Worm (Caenorhabditis elegans) whole organism, late embryonic: ENCODE data around the gene mpz-3.

Source experiments
- K09A11.1 ChIP-seq: sonication (generic microtip); optimal IDR thresholded peaks from 2 replicates; lab custom pipeline; 2017; ENCODE audit warnings: antibody characterized with exemption, mild to moderate bottlenecking, missing genetic modification characterization, missing compliant biosample characterization; ENCODE audit not compliant: insufficient read depth
- T23F11.4 ChIP-seq: fragments of 200-800 bp; sonication (Bioruptor generic); optimal IDR thresholded peaks from 2 replicates; lab custom pipeline; 2018; ENCODE audit warnings: mild to moderate bottlenecking, missing genetic modification characterization, missing compliant biosample characterization
- ama-1 ChIP-seq: fragments of 150-350 bp; optimal IDR thresholded peaks from 2 replicates; lab custom pipeline; 2014
- ceh-22 ChIP-seq: sonication (generic microtip); optimal IDR thresholded peaks from 2 replicates; lab custom pipeline; 2017; ENCODE audit warnings: missing biosample characterization, missing genetic modification characterization
- ceh-24 ChIP-seq: sonication (generic microtip); optimal IDR thresholded peaks from 2 replicates; lab custom pipeline; 2016; ENCODE audit warnings: mild to moderate bottlenecking, missing genetic modification characterization, missing compliant biosample characterization
- ceh-31 ChIP-seq: sonication (generic microtip); optimal IDR thresholded peaks from 2 replicates; lab custom pipeline; 2016; ENCODE audit warnings: missing genetic modification characterization, missing compliant biosample characterization
- ceh-34 ChIP-seq: sonication (generic microtip); optimal IDR thresholded peaks from 2 replicates; lab custom pipeline; 2016; ENCODE audit warnings: mild to moderate bottlenecking, missing genetic modification characterization, missing compliant biosample characterization
- ceh-45 ChIP-seq: fragments of 200-800 bp; sonication (Bioruptor generic); IDR thresholded peaks from 2 replicates; pipeline ENCODE4 v1.3.6; 2022; ENCODE audit warnings: missing genetic modification reagents, missing genetic modification characterization, missing compliant biosample characterization
- ceh-6 ChIP-seq: fragments of 200-800 bp; sonication (Bioruptor generic); optimal IDR thresholded peaks from 2 replicates; lab custom pipeline; 2018; ENCODE audit warnings: mild to moderate bottlenecking, missing genetic modification characterization, missing compliant biosample characterization
- ceh-9 ChIP-seq: sonication (generic microtip); optimal IDR thresholded peaks from 2 replicates; lab custom pipeline; 2016; ENCODE audit warnings: mild to moderate bottlenecking, missing genetic modification characterization, inconsistent platforms, missing compliant biosample characterization
- dmd-4 ChIP-seq: sonication (generic microtip); optimal IDR thresholded peaks from 2 replicates; lab custom pipeline; 2016; ENCODE audit warnings: borderline replicate concordance, missing genetic modification characterization, missing compliant biosample characterization
- dve-1 ChIP-seq: sonication (generic microtip); optimal IDR thresholded peaks from 2 replicates; lab custom pipeline; 2017; ENCODE audit warnings: antibody characterized with exemption, mild to moderate bottlenecking, missing genetic modification characterization, missing compliant biosample characterization
- ets-4 ChIP-seq: sonication (generic microtip); optimal IDR thresholded peaks from 2 replicates; lab custom pipeline; 2016; ENCODE audit warnings: missing genetic modification characterization, missing compliant biosample characterization
- eyg-1 ChIP-seq: sonication (generic microtip); optimal IDR thresholded peaks from 2 replicates; lab custom pipeline; 2016; ENCODE audit warnings: missing genotype, missing genetic modification characterization, missing compliant biosample characterization
- fax-1 ChIP-seq: sonication (generic microtip); optimal IDR thresholded peaks from 2 replicates; lab custom pipeline; 2016; ENCODE audit warnings: missing genotype, missing genetic modification characterization, missing compliant biosample characterization
- fkh-10 ChIP-seq: fragments of 150-350 bp; optimal IDR thresholded peaks from 2 replicates; lab custom pipeline; 2014; ENCODE audit warnings: missing biosample characterization, missing genetic modification reagents, missing genetic modification characterization
- gmeb-2 ChIP-seq: sonication (generic microtip); optimal IDR thresholded peaks from 2 replicates; lab custom pipeline; 2016; ENCODE audit warnings: missing genetic modification characterization, inconsistent platforms, missing compliant biosample characterization
- hlh-15 ChIP-seq: sonication (generic microtip); optimal IDR thresholded peaks from 2 replicates; lab custom pipeline; 2016; ENCODE audit warnings: missing genetic modification characterization, missing compliant biosample characterization
- hlh-30 ChIP-seq: sonication (generic microtip); optimal IDR thresholded peaks from 2 replicates; lab custom pipeline; 2017; ENCODE audit warnings: antibody characterized with exemption, missing genetic modification characterization, missing compliant biosample characterization; ENCODE audit not compliant: insufficient read depth
- hlh-6 ChIP-seq: sonication (generic microtip); optimal IDR thresholded peaks from 2 replicates; lab custom pipeline; 2016; ENCODE audit warnings: missing genotype, missing genetic modification characterization, missing compliant biosample characterization
- lim-6 ChIP-seq: sonication (generic microtip); optimal IDR thresholded peaks from 2 replicates; lab custom pipeline; 2016; ENCODE audit warnings: missing genetic modification characterization, missing compliant biosample characterization
- lin-11 ChIP-seq: fragments of 200-800 bp; sonication (Bioruptor generic); optimal IDR thresholded peaks from 2 replicates; lab custom pipeline; 2018; ENCODE audit warnings: mild to moderate bottlenecking, missing genetic modification characterization, missing compliant biosample characterization
- madf-2 ChIP-seq: sonication (generic microtip); optimal IDR thresholded peaks from 2 replicates; lab custom pipeline; 2017; ENCODE audit warnings: missing genetic modification characterization, missing compliant biosample characterization
- mec-3 ChIP-seq: sonication (generic microtip); optimal IDR thresholded peaks from 2 replicates; lab custom pipeline; 2016; ENCODE audit warnings: borderline replicate concordance, missing genetic modification characterization, missing compliant biosample characterization
- nfya-1 ChIP-seq: sonication (generic microtip); optimal IDR thresholded peaks from 2 replicates; lab custom pipeline; 2017; ENCODE audit warnings: missing genetic modification characterization, mild to moderate bottlenecking, missing compliant biosample characterization, antibody characterized with exemption, moderate library complexity
- nhr-232 ChIP-seq: sonication (generic microtip); optimal IDR thresholded peaks from 2 replicates; lab custom pipeline; 2016; ENCODE audit warnings: missing genetic modification characterization, missing compliant biosample characterization
- npax-4 ChIP-seq: sonication (generic microtip); optimal IDR thresholded peaks from 2 replicates; lab custom pipeline; 2016; ENCODE audit warnings: missing genetic modification characterization, missing compliant biosample characterization
- odd-2 ChIP-seq: sonication (generic microtip); optimal IDR thresholded peaks from 2 replicates; lab custom pipeline; 2017; ENCODE audit warnings: antibody characterized with exemption, mild to moderate bottlenecking, missing genetic modification characterization, missing compliant biosample characterization
- pha-2 ChIP-seq: sonication (generic microtip); optimal IDR thresholded peaks from 2 replicates; lab custom pipeline; 2017; ENCODE audit warnings: mild to moderate bottlenecking, missing genetic modification characterization, missing compliant biosample characterization
- pha-4 ChIP-seq: fragments of 150-350 bp; optimal IDR thresholded peaks from 2 replicates; lab custom pipeline; 2018; ENCODE audit warnings: missing biosample characterization, missing genetic modification reagents, missing genetic modification characterization
- pqm-1 ChIP-seq: sonication (generic microtip); optimal IDR thresholded peaks from 2 replicates; lab custom pipeline; 2016; ENCODE audit warnings: missing genetic modification characterization, missing compliant biosample characterization
- pros-1 ChIP-seq: fragments of 150-350 bp; optimal IDR thresholded peaks from 2 replicates; lab custom pipeline; 2014; ENCODE audit warnings: missing biosample characterization, missing genetic modification reagents, missing genetic modification characterization
- ref-2 ChIP-seq: sonication (generic microtip); optimal IDR thresholded peaks from 2 replicates; lab custom pipeline; 2016; ENCODE audit warnings: missing genetic modification characterization, missing compliant biosample characterization
- rnt-1 ChIP-seq: sonication (generic microtip); optimal IDR thresholded peaks from 2 replicates; lab custom pipeline; 2016; ENCODE audit warnings: missing genetic modification characterization, missing compliant biosample characterization
- sox-2 ChIP-seq: fragments of 200-800 bp; sonication (Bioruptor generic); IDR thresholded peaks from 2 replicates; pipeline ENCODE4 v1.3.6; 2022; ENCODE audit warnings: missing genetic modification reagents, missing genetic modification characterization, missing compliant biosample characterization
- sox-4 ChIP-seq: sonication (generic microtip); optimal IDR thresholded peaks from 2 replicates; lab custom pipeline; 2017; ENCODE audit warnings: mild to moderate bottlenecking, missing genetic modification characterization, inconsistent platforms, missing compliant biosample characterization
- syd-9 ChIP-seq: sonication (generic microtip); optimal IDR thresholded peaks from 2 replicates; lab custom pipeline; 2016; ENCODE audit warnings: mild to moderate bottlenecking, missing genetic modification characterization, moderate library complexity, missing compliant biosample characterization
- tbx-2 ChIP-seq: sonication (generic microtip); optimal IDR thresholded peaks from 2 replicates; lab custom pipeline; 2016; ENCODE audit warnings: missing genetic modification characterization, missing compliant biosample characterization
- unc-3 ChIP-seq, 2 experiments: fragments of 200-800 bp in 1 of 2; sonication (Bioruptor generic) in 1 of 2; sonication (generic microtip) in 1 of 2; conservative IDR thresholded peaks in 1 of 2; optimal IDR thresholded peaks in 1 of 2; 2 replicates each; pipeline versions ENCODE4 v1.3.6 to Lab custom; 2016 to 2022; ENCODE audit warnings: missing compliant biosample characterization in 2 of 2, missing genetic modification characterization in 2 of 2, missing genetic modification reagents in 1 of 2
- unc-42 ChIP-seq: sonication (generic microtip); optimal IDR thresholded peaks from 2 replicates; lab custom pipeline; 2016; ENCODE audit warnings: missing genotype, missing genetic modification characterization, missing compliant biosample characterization
- unc-55 ChIP-seq: sonication (generic microtip); optimal IDR thresholded peaks from 2 replicates; lab custom pipeline; 2017; ENCODE audit warnings: missing biosample characterization, missing genetic modification reagents, missing genetic modification characterization
- unc-86 ChIP-seq: sonication (generic microtip); optimal IDR thresholded peaks from 2 replicates; lab custom pipeline; 2016; ENCODE audit warnings: missing genetic modification characterization, missing compliant biosample characterization
- ztf-16 ChIP-seq: sonication (generic microtip); optimal IDR thresholded peaks from 2 replicates; lab custom pipeline; 2017; ENCODE audit warnings: missing genetic modification characterization, missing compliant biosample characterization

mpz-3 gene

ce11 chrII:6592251-6592650 lies 27.1 kb upstream of the mpz-3 start, which contains the start of gene C56C10.9:
TSS of gene C56C10.9 (minus strand) at chrII:6592351.
- TF ChIP-seq pros-1 (no peak), unc-86 (no peak), gmeb-2 (tag; lab: Kevin White, UChicago) (no peak), fkh-10 (GFP tag; lab: Kevin White, UChicago) (no peak), ets-4 (no peak), tbx-2 (tag; lab: Kevin White, UChicago) (no peak), ref-2 (no peak), eyg-1 (tag; lab: Kevin White, UChicago) (no peak), ama-1 (lab: Kevin White, UChicago) (no peak), ceh-6 (GFP tag; lab: Kevin White, UChicago) (no peak), ceh-45 (GFP tag; lab: Robert Waterston, UW) (no peak), rnt-1 (no peak), ceh-24 (tag; lab: Kevin White, UChicago) (no peak), pqm-1 (no peak)

- no peak for TF ChIP-seq ceh-34 (tag; lab: Kevin White, UChicago)
- TF ChIP-seq nfya-1 (tag; lab: Kevin White, UChicago) = no peak
Measured at ce11 chrII:6591000-6591399, 25.8 kb upstream of the mpz-3 start.

- TF ChIP-seq unc-3 (GFP tag; conservative IDR thresholded peaks at IDR 0.05; lab: Robert Waterston, UW) (no peak), unc-3 (tag; optimal IDR thresholded peaks at IDR 0.05; lab: Kevin White, UChicago) (no peak), nfya-1 (tag; lab: Kevin White, UChicago) (no peak), K09A11.1 (tag; lab: Kevin White, UChicago) (no peak), ref-2 (no peak), ztf-16 (tag; lab: Kevin White, UChicago) (no peak), hlh-15 (no peak), hlh-6 (tag; lab: Kevin White, UChicago) (no peak), madf-2 (tag; lab: Kevin White, UChicago) (no peak), unc-42 (tag; lab: Kevin White, UChicago) (no peak), ets-4 (no peak), sox-2 (GFP tag; lab: Robert Waterston, UW) (no peak), hlh-30 (tag; lab: Kevin White, UChicago) (no peak), ceh-34 (tag; lab: Kevin White, UChicago) (no peak), pqm-1 (no peak), T23F11.4 (GFP tag; lab: Kevin White, UChicago) (no peak)
Measured at ce11 chrII:6589408-6589807, 24.2 kb upstream of the mpz-3 start, which contains the start of gene vps-32.1. TSS of gene vps-32.1 (plus strand) at chrII:6589708.

- TF ChIP-seq dmd-4 (tag; lab: Kevin White, UChicago) (no peak), lim-6 (tag; lab: Kevin White, UChicago) (peak; percentile 13), mec-3 (no peak), npax-4 (no peak), lin-11 (no peak), syd-9 (peak; percentile 54), ceh-31 (peak; percentile 88), odd-2 (tag; lab: Kevin White, UChicago) (no peak), gmeb-2 (tag; lab: Kevin White, UChicago) (no peak), ceh-9 (tag; lab: Kevin White, UChicago) (no peak), sox-4 (tag; lab: Kevin White, UChicago) (no peak), fax-1 (tag; lab: Kevin White, UChicago) (peak; percentile 0), dve-1 (tag; lab: Kevin White, UChicago) (peak; percentile 84), nhr-232 (tag; lab: Kevin White, UChicago) (no peak), eyg-1 (tag; lab: Kevin White, UChicago) (no peak), ceh-24 (tag; lab: Kevin White, UChicago) (no peak), pha-2 (no peak), ztf-16 (tag; lab: Kevin White, UChicago) (no peak), ceh-22 (tag; lab: Kevin White, UChicago) (no peak), tbx-2 (tag; lab: Kevin White, UChicago) (peak; percentile 87), unc-3 (GFP tag; conservative IDR thresholded peaks at IDR 0.05; lab: Robert Waterston, UW) (no peak), unc-3 (tag; optimal IDR thresholded peaks at IDR 0.05; lab: Kevin White, UChicago) (no peak), rnt-1 (peak; percentile 72), unc-55 (GFP tag; lab: Kevin White, UChicago) (peak; percentile 97), hlh-30 (tag; lab: Kevin White, UChicago) (peak; percentile 80), ceh-34 (tag; lab: Kevin White, UChicago) (peak; percentile 79), pha-4 (tag; lab: Kevin White, UChicago) (no peak), hlh-6 (tag; lab: Kevin White, UChicago) (no peak), pqm-1 (no peak)
Measured at ce11 chrII:6588605-6589292, 23.6 kb upstream of the mpz-3 start, which contains the start of gene icd-1. TSS of gene icd-1 (minus strand) at chrII:6588655.
